Worm (Caenorhabditis elegans) whole organism, late embryonic: ENCODE results near the gene K10H10.7.

ENCODE experiments used
- elt-2 ChIP-seq: sonication (generic microtip); optimal IDR thresholded peaks from 2 replicates; lab custom pipeline; 2016; ENCODE audit warnings: missing genetic modification reagents, missing genetic modification characterization, missing compliant biosample characterization
- fkh-6 ChIP-seq: sonication (generic microtip); optimal IDR thresholded peaks from 2 replicates; lab custom pipeline; 2016; ENCODE audit warnings: missing genetic modification characterization, missing compliant biosample characterization
- unc-42 ChIP-seq: sonication (generic microtip); optimal IDR thresholded peaks from 2 replicates; lab custom pipeline; 2016; ENCODE audit warnings: missing genotype, missing genetic modification characterization, missing compliant biosample characterization

Gene K10H10.7

ce11 chrII:14470020-14470419 is 37.4 kb downstream of the K10H10.7 start:
- peak; percentile 85 for TF ChIP-seq unc-42 (tag; lab: Kevin White, UChicago)
- no peak for TF ChIP-seq elt-2
- TF ChIP-seq fkh-6 (tag; lab: Kevin White, UChicago) = no peak
- TF ChIP-seq, all 69 proteins: peak for 1
